Worm (Caenorhabditis elegans): ENCODE measurements around the gene F49C5.10.

DNA sequence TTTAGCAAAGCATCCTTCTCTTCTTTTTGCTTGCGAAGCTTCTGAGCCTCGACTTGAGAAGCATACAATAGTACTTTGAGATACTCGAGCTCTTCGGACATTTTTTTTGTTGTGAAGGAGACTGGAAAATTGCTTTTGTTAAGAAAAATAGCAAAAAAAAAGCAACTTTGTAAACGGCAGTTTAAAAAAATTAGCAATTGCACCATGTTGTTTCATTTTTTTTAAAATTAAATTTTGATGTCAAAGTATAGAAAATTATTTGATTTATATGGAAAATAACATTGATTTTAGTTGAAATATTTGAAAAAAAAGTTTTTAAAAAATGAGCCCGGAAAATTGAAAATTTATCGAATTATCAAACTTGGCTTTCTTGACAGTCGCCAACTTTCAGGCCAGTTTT is 28.1 kb downstream of the F49C5.10 start, which contains the start of gene Y38E10A.3:
- TF ChIP-seq lin-39 (tag; optimal IDR thresholded peaks at IDR 0.05): no peak
- TF ChIP-seq lsy-2 (tag; optimal IDR thresholded peaks at IDR 0.05): no peak
- no peak for TF ChIP-seq unc-62 (GFP tag; optimal IDR thresholded peaks at IDR 0.05)
- TF ChIP-seq nhr-6 (tag; optimal IDR thresholded peaks at IDR 0.05): no peak
- TF ChIP-seq skn-1 (tag; optimal IDR thresholded peaks at IDR 0.05): no peak
- TF ChIP-seq ztf-1 (GFP tag; conservative IDR thresholded peaks at IDR 0.05): no peak
- TF ChIP-seq ceh-82 (tag; optimal IDR thresholded peaks at IDR 0.05): no peak
- TF ChIP-seq nhr-12 (tag; optimal IDR thresholded peaks at IDR 0.05): no peak
- TF ChIP-seq F13H6.1 (tag; optimal IDR thresholded peaks at IDR 0.05): no peak
- no peak for TF ChIP-seq R02D3.7 (tag; optimal IDR thresholded peaks at IDR 0.05)
- no peak for TF ChIP-seq nhr-21 (tag; optimal IDR thresholded peaks at IDR 0.05)
